Worm (Caenorhabditis elegans) whole organism, young adult: ENCODE results near the gene T25E4.2.

Source experiments
- C06A6.2 ChIP-seq: fragments of 200-800 bp; sonication (Bioruptor generic); conservative IDR thresholded peaks from 2 replicates; pipeline ENCODE4 v1.3.6; 2022; ENCODE audit warnings: missing genetic modification characterization, missing compliant biosample characterization
- C17E4.6 ChIP-seq: fragments of 200-800 bp; sonication (Bioruptor generic); IDR thresholded peaks from 2 replicates; pipeline ENCODE4 v1.3.6; 2022; ENCODE audit warnings: missing genetic modification reagents, missing genetic modification characterization, missing compliant biosample characterization
- F49E8.2 ChIP-seq: sonication (generic microtip); optimal IDR thresholded peaks from 3 replicates; lab custom pipeline; 2017; ENCODE audit warnings: missing genetic modification characterization, mild to moderate bottlenecking, missing compliant biosample characterization, antibody characterized with exemption, moderate library complexity; ENCODE audit not compliant: insufficient read depth
- F52B5.7 ChIP-seq: sonication (generic microtip); optimal IDR thresholded peaks from 2 replicates; lab custom pipeline; 2016; ENCODE audit warnings: mild to moderate bottlenecking, missing genetic modification characterization, missing compliant biosample characterization
- F55B11.4 ChIP-seq: sonication (generic microtip); optimal IDR thresholded peaks from 2 replicates; lab custom pipeline; 2016; ENCODE audit warnings: missing compliant biosample characterization, missing genetic modification characterization, borderline replicate concordance; ENCODE audit not compliant: insufficient read depth
- K12H6.12 ChIP-seq: fragments of 200-800 bp; sonication (Bioruptor generic); optimal IDR thresholded peaks from 2 replicates; lab custom pipeline; 2018; ENCODE audit warnings: mild to moderate bottlenecking, missing genetic modification characterization, missing compliant biosample characterization
- T26A5.8 ChIP-seq: sonication (generic microtip); optimal IDR thresholded peaks from 2 replicates; lab custom pipeline; 2016; ENCODE audit warnings: missing genetic modification characterization, missing compliant biosample characterization
- Y95B8A.8 ChIP-seq: fragments of 200-800 bp; sonication (Bioruptor generic); IDR thresholded peaks from 2 replicates; pipeline ENCODE4 v1.3.6; 2022; ENCODE audit warnings: missing genetic modification reagents, missing genetic modification characterization, missing compliant biosample characterization
- ama-1 ChIP-seq, 3 experiments: fragments of 150-350 bp in 1 of 3; sonication (generic microtip) in 2 of 3; optimal IDR thresholded peaks; 2 replicates each; lab custom pipeline; 2014 to 2018; ENCODE audit warnings: missing biosample characterization in 2 of 3, missing genetic modification characterization in 2 of 3, missing genetic modification reagents in 2 of 3
- aptf-2 ChIP-seq: fragments of 200-800 bp; sonication (Bioruptor generic); conservative IDR thresholded peaks from 2 replicates; pipeline ENCODE4 v1.3.6; 2022; ENCODE audit warnings: missing genetic modification reagents, missing genetic modification characterization, missing compliant biosample characterization
- attf-6 ChIP-seq: fragments of 200-800 bp; sonication (Bioruptor generic); IDR thresholded peaks from 2 replicates; pipeline ENCODE4 v1.3.6; 2022; ENCODE audit warnings: missing genetic modification reagents, missing genetic modification characterization, missing compliant biosample characterization
- bed-2 ChIP-seq: fragments of 200-800 bp; sonication (Bioruptor generic); IDR thresholded peaks from 2 replicates; pipeline ENCODE4 v1.3.6; 2022; ENCODE audit warnings: missing genetic modification reagents, missing genetic modification characterization, missing compliant biosample characterization
- cebp-2 ChIP-seq: fragments of 200-800 bp; sonication (Bioruptor generic); IDR thresholded peaks from 2 replicates; pipeline ENCODE4 v1.3.6; 2022; ENCODE audit warnings: missing genetic modification characterization, missing compliant biosample characterization
- ceh-91 ChIP-seq: fragments of 200-800 bp; sonication (Bioruptor generic); IDR thresholded peaks from 2 replicates; pipeline ENCODE4 v1.3.6; 2022; ENCODE audit warnings: missing genetic modification reagents, missing genetic modification characterization, missing compliant biosample characterization
- dpff-1 ChIP-seq: sonication (generic microtip); optimal IDR thresholded peaks from 2 replicates; lab custom pipeline; 2017; ENCODE audit warnings: mild to moderate bottlenecking, missing genetic modification characterization, missing compliant biosample characterization
- dpl-1 ChIP-seq: fragments of 150-350 bp; optimal IDR thresholded peaks from 2 replicates; lab custom pipeline; 2014; ENCODE audit warnings: missing biosample characterization, missing genetic modification reagents, missing genetic modification characterization
- ets-4 ChIP-seq: fragments of 200-800 bp; sonication (Bioruptor generic); optimal IDR thresholded peaks from 2 replicates; lab custom pipeline; 2018; ENCODE audit warnings: mild to moderate bottlenecking, missing genetic modification characterization, missing compliant biosample characterization
- hmg-1.2 ChIP-seq: fragments of 200-800 bp; sonication (Bioruptor generic); IDR thresholded peaks from 2 replicates; pipeline ENCODE4 v1.3.6; 2022; ENCODE audit warnings: missing genetic modification reagents, missing genetic modification characterization, missing compliant biosample characterization
- hmg-20 ChIP-seq: fragments of 200-800 bp; sonication (Bioruptor generic); IDR thresholded peaks from 2 replicates; pipeline ENCODE4 v1.3.6; 2022; ENCODE audit warnings: missing genetic modification reagents, missing genetic modification characterization, missing compliant biosample characterization
- lag-1 ChIP-seq: fragments of 200-800 bp; sonication (Bioruptor generic); IDR thresholded peaks from 2 replicates; pipeline ENCODE4 v1.3.6; 2022; ENCODE audit warnings: missing genetic modification reagents, missing genetic modification characterization, missing compliant biosample characterization
- let-526 ChIP-seq: fragments of 200-800 bp; sonication (Bioruptor generic); IDR thresholded peaks from 2 replicates; pipeline ENCODE4 v1.3.6; 2022; ENCODE audit warnings: missing genetic modification reagents, missing genetic modification characterization, missing compliant biosample characterization
- lin-26 ChIP-seq: fragments of 200-800 bp; sonication (Bioruptor generic); IDR thresholded peaks from 2 replicates; pipeline ENCODE4 v1.3.6; 2022; ENCODE audit warnings: missing genetic modification reagents, missing genetic modification characterization, missing compliant biosample characterization
- lsl-1 ChIP-seq: fragments of 200-800 bp; sonication (Bioruptor generic); optimal IDR thresholded peaks from 2 replicates; lab custom pipeline; 2018; ENCODE audit warnings: mild to moderate bottlenecking, missing genetic modification characterization, moderate library complexity, missing compliant biosample characterization
- lsy-27 ChIP-seq: sonication (generic microtip); optimal IDR thresholded peaks from 2 replicates; lab custom pipeline; 2017; ENCODE audit warnings: missing genetic modification characterization, mild to moderate bottlenecking, missing compliant biosample characterization, antibody characterized with exemption, missing genotype, borderline replicate concordance; ENCODE audit not compliant: insufficient read depth
- nfya-1 ChIP-seq: sonication (generic microtip); optimal IDR thresholded peaks from 2 replicates; lab custom pipeline; 2017; ENCODE audit warnings: antibody characterized with exemption, missing compliant biosample characterization, missing genetic modification characterization, borderline replicate concordance; ENCODE audit not compliant: insufficient read depth
- nfya-2 ChIP-seq: fragments of 200-800 bp; sonication (Bioruptor generic); IDR thresholded peaks from 2 replicates; pipeline ENCODE4 v1.3.6; 2022; ENCODE audit warnings: missing genetic modification reagents, missing genetic modification characterization, missing compliant biosample characterization
- nfyb-1 ChIP-seq: fragments of 200-800 bp; sonication (Bioruptor generic); IDR thresholded peaks from 2 replicates; pipeline ENCODE4 v1.3.6; 2022; ENCODE audit warnings: missing genetic modification reagents, missing genetic modification characterization, missing compliant biosample characterization
- nhr-120 ChIP-seq: fragments of 200-800 bp; sonication (Bioruptor generic); IDR thresholded peaks from 2 replicates; pipeline ENCODE4 v1.3.6; 2022; ENCODE audit warnings: missing genetic modification characterization, missing compliant biosample characterization
- nhr-27 ChIP-seq: fragments of 200-800 bp; sonication (Bioruptor generic); optimal IDR thresholded peaks from 2 replicates; lab custom pipeline; 2018; ENCODE audit warnings: mild to moderate bottlenecking, missing genetic modification characterization, moderate library complexity, missing compliant biosample characterization
- pbrm-1 ChIP-seq: fragments of 200-800 bp; sonication (Bioruptor generic); IDR thresholded peaks from 2 replicates; pipeline ENCODE4 v1.3.6; 2022; ENCODE audit warnings: missing genetic modification reagents, missing genetic modification characterization, missing compliant biosample characterization
- pha-4 ChIP-seq: fragments of 150-350 bp; sonication (generic microtip); optimal IDR thresholded peaks from 2 replicates; lab custom pipeline; 2014; ENCODE audit warnings: missing biosample characterization, missing genetic modification reagents, missing genetic modification characterization
- rcor-1 ChIP-seq: fragments of 200-800 bp; sonication (Bioruptor generic); IDR thresholded peaks from 2 replicates; pipeline ENCODE4 v1.3.6; 2022; ENCODE audit warnings: missing genetic modification reagents, missing genetic modification characterization, missing compliant biosample characterization
- rpc-1 ChIP-seq, 2 experiments: fragments of 150-350 bp in 1 of 2; sonication (generic microtip) in 1 of 2; optimal IDR thresholded peaks; 2 replicates each; lab custom pipeline; 2014 to 2018; ENCODE audit warnings: missing biosample characterization in 1 of 2, missing genetic modification characterization in 1 of 2, missing genetic modification reagents in 1 of 2, missing genotype in 1 of 2
- unc-130 ChIP-seq: sonication (generic microtip); optimal IDR thresholded peaks from 2 replicates; lab custom pipeline; 2016; ENCODE audit warnings: missing genetic modification reagents, missing genetic modification characterization, missing compliant biosample characterization
- xnd-1 ChIP-seq: sonication (generic microtip); optimal IDR thresholded peaks from 2 replicates; lab custom pipeline; 2016; ENCODE audit warnings: missing genotype, missing genetic modification reagents, missing genetic modification characterization, missing compliant biosample characterization
- ztf-28 ChIP-seq: fragments of 200-800 bp; sonication (Bioruptor generic); IDR thresholded peaks from 2 replicates; pipeline ENCODE4 v1.3.6; 2022; ENCODE audit warnings: missing genetic modification reagents, missing genetic modification characterization, missing compliant biosample characterization
- ztf-3 ChIP-seq: fragments of 200-800 bp; sonication (Bioruptor generic); optimal IDR thresholded peaks from 2 replicates; lab custom pipeline; 2018; ENCODE audit warnings: mild to moderate bottlenecking, missing genetic modification characterization, missing compliant biosample characterization
- ztf-6 ChIP-seq: fragments of 200-800 bp; sonication (Bioruptor generic); IDR thresholded peaks from 2 replicates; pipeline ENCODE4 v1.3.6; 2022; ENCODE audit warnings: missing genetic modification reagents, missing genetic modification characterization, missing compliant biosample characterization

The T25E4.2 gene

ce11 chrII:5544145-5544515, 38.1 kb downstream of the T25E4.2 start (continued):
- TF ChIP-seq aptf-2 (GFP tag; lab: Robert Waterston, UW) (no peak), let-526 (GFP tag; lab: Robert Waterston, UW) (no peak), ets-4 (peak; percentile 33), rpc-1 (optimal IDR thresholded peaks at IDR 0.05; lab: Kevin White, UChicago) (no peak), rpc-1 (tag; optimal IDR thresholded peaks at IDR 0.05; lab: Kevin White, UChicago) (no peak), pbrm-1 (GFP tag; lab: Robert Waterston, UW) (peak; percentile 93), ceh-91 (GFP tag; lab: Robert Waterston, UW) (no peak), F49E8.2 (tag; lab: Kevin White, UChicago) (no peak), F55B11.4 (tag; lab: Kevin White, UChicago) (no peak), dpff-1 (no peak), cebp-2 (GFP tag; lab: Robert Waterston, UW) (no peak), bed-2 (GFP tag; lab: Robert Waterston, UW) (no peak), lsy-27 (tag; lab: Kevin White, UChicago) (no peak), ama-1 (optimal IDR thresholded peaks at IDR 0.05; lab: Kevin White, UChicago) (peak; percentile 98), ama-1 (GFP tag; optimal IDR thresholded peaks at IDR 0.05; lab: Kevin White, UChicago) (no peak), nfya-1 (tag; lab: Kevin White, UChicago) (no peak), ztf-3 (GFP tag; lab: Kevin White, UChicago) (no peak), rcor-1 (GFP tag; lab: Robert Waterston, UW) (peak; percentile 31; the same call in 1 of the 2 replicates), hmg-1.2 (peak; percentile 53), lsl-1 (GFP tag; lab: Kevin White, UChicago) (no peak), C06A6.2 (GFP tag; lab: Robert Waterston, UW) (peak; percentile 78), ztf-6 (GFP tag; lab: Robert Waterston, UW) (no peak), Y95B8A.8 (GFP tag; lab: Robert Waterston, UW) (no peak), T26A5.8 (tag; lab: Kevin White, UChicago) (no peak), nfyb-1 (GFP tag; lab: Robert Waterston, UW) (no peak; the same call in 1 of the 2 replicates), C17E4.6 (GFP tag; lab: Robert Waterston, UW) (no peak), attf-6 (GFP tag; lab: Robert Waterston, UW) (peak; percentile 98), dpl-1 (no peak), ztf-28 (no peak), lin-26 (no peak), nhr-120 (GFP tag; lab: Robert Waterston, UW) (no peak), nhr-27 (tag; lab: Kevin White, UChicago) (no peak), nfya-2 (GFP tag; lab: Robert Waterston, UW) (no peak), lag-1 (no peak), hmg-20 (GFP tag; lab: Robert Waterston, UW) (0 out of 2 replicates have a peak, but pooled peaks have one; percentile 27), F52B5.7 (tag; lab: Kevin White, UChicago) (no peak), pha-4 (tag; lab: Kevin White, UChicago) (peak; percentile 92), K12H6.12 (no peak), xnd-1 (tag; lab: Kevin White, UChicago) (no peak), unc-130 (GFP tag; lab: Kevin White, UChicago) (no peak)
